Worm (Caenorhabditis elegans) whole organism, L4/young adult: ENCODE results near the gene str-181.

Experiments used
- W03F9.2 ChIP-seq: fragments of 150-350 bp; optimal IDR thresholded peaks from 2 replicates; lab custom pipeline; 2014; ENCODE audit warnings: missing biosample characterization, missing genetic modification characterization
- dao-5 ChIP-seq: sonication (generic microtip); optimal IDR thresholded peaks from 2 replicates; lab custom pipeline; 2016; ENCODE audit warnings: missing genotype, missing genetic modification characterization, moderate library complexity, missing compliant biosample characterization
- him-1 ChIP-seq: sonication (generic microtip); optimal IDR thresholded peaks from 2 replicates; lab custom pipeline; 2016; ENCODE audit warnings: missing genotype, missing genetic modification reagents, missing genetic modification characterization, missing compliant biosample characterization

The str-181 gene

DNA sequence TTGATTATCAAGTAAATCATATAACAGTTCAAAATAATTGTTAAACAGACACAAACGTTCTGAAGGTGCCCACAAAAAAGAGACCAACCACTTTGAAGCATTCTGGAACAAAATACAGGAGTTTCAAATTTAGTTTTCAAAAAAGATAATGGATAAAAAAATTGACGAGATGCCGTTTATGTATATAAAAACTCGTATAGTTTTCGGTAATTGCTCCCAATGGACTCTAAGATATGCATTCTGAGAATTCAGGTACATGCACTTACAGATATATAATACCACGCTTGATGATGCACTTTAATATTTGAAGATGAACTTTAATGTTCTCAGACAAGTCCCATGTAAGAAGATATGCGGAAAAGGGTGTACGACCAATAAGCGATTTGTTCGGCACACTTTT lies at the start of gene str-181:
Gene str-181, minus strand, starts transcription at position 101 of the 400 bp plus-strand sequence.
- no peak for TF ChIP-seq him-1 (tag; lab: Kevin White, UChicago)
- no peak for TF ChIP-seq W03F9.2 (tag; lab: Kevin White, UChicago)
- TF ChIP-seq dao-5 (tag; lab: Kevin White, UChicago): no peak

DNA sequence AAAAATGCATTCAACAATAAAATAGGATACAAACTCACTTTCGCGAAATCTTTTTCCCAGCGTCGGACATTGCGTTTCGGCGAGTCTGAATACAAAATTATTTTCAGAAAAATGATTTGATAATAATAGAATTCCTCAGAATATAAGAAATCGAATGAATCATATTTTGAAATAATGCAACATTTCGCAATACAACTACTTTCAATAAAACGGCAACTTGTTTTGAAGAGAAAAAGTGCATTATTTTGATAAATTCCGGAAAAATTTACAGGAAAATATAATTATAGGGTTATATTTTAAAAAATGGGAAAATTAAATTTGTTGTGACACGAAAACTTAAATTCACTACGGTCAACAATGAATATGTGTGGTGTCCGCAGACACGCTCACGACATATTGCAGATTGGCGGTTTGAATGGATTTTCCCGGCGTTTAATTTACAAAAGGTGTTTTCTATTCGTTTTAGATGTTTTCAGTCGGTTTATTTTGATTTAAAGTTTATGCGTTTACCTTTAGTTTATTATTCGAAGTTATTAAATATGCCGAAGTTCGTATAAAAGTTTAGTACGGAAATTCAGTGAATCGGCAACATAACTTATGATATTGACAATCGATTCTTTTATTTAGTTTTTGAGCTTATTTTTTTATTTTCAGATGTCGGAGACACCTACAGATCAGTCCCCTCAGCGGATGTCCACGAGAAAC lies 44.9 kb upstream of the str-181 start, which contains the start of the genes abcf-1 and scc-3:
Gene abcf-1, minus strand, starts transcription at position 85 of the 705 bp plus-strand sequence.
Gene scc-3, plus strand, starts transcription at position 655 of the 705 bp plus-strand sequence.
- TF ChIP-seq W03F9.2 (tag; lab: Kevin White, UChicago): peak; percentile 11
- TF ChIP-seq dao-5 (tag; lab: Kevin White, UChicago): no peak

DNA sequence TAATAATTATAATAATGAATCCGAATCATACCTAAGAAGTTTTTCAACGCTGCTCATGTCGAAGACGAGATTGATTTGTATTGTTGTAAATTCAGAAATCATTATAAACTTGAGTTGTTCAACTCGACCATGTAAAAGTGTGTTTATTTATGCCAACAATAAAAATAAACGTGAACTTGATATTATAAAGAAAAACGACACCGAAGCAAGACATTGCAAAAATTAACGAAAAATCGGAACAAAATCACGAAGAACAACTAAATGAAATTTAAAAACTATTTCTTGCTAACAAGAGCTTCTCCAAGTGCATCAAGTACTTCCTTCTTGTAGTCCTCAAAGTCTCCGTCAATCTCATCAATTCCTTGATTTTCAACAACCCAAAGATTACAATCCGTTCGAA lies 42.4 kb upstream of the str-181 start, which contains the start of gene F18E2.15:
Gene F18E2.15, minus strand, starts transcription at position 101 of the 400 bp plus-strand sequence.
- TF ChIP-seq dao-5 (tag; lab: Kevin White, UChicago): no peak

DNA sequence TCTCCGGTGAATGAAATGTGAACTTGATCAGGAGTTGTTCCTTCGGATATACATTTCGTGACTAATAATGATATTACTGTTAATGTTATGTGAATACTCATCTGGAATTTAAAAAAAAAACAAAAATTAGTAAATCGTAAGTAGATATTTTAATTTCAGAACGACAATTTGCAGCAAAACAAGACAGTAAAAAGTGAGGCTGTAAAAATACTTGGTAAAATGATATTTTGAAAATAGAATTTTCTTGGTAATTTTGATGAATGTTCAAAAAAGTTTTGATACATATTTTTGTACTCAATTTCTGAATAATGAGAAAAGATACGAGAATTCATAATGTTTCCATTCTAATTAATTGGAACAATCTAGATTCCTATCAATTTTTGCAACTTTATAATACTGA lies 41.1 kb upstream of the str-181 start, which contains the start of gene papl-1:
Gene papl-1, minus strand, starts transcription at position 101 of the 400 bp plus-strand sequence.
- TF ChIP-seq dao-5 (tag; lab: Kevin White, UChicago) (no peak), W03F9.2 (tag; lab: Kevin White, UChicago) (no peak), him-1 (tag; lab: Kevin White, UChicago) (no peak)

DNA sequence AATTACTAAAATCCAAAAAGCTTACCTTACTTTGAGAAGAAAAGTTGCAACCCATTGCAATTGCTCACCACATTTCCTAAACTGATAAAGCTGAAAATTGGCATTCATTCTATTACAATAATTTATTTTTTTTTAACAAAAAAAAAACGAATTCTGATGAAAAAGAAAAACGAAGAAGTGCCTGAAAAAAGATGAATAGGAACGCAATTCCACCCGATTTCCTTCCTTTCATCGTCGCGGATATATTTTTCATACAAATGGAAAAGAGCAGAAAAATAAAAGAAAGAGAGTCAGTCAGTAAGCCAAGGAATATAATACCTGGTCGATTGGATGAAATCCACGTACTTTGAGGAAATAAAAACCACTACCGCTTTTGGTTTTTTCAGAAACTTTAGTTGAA lies 36.3 kb upstream of the str-181 start, which contains the start of gene gpa-13:
Gene gpa-13, minus strand, starts transcription at position 101 of the 400 bp plus-strand sequence.
- no peak for TF ChIP-seq him-1 (tag; lab: Kevin White, UChicago)

DNA sequence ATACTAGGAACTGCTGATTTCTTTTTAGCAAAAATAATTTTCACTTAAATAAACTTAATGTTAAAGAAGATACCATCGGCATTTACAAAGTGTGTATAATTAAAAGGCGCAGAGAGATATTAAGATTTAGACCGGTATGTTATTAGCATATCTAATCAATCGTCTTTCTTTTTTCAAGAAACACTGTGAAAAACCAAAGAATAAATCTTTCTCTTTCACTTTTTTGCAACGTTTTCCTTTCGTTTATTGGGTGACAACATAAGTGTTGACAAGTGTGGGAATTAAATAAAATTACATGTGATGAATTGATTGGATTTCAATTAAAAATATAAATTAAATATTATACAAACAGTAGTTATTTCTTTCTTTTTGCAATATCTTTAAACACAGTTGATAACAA lies 33.9 kb upstream of the str-181 start, which contains the start of gene C15C8.8:
Gene C15C8.8, minus strand, starts transcription at position 101 of the 400 bp plus-strand sequence.
- TF ChIP-seq W03F9.2 (tag; lab: Kevin White, UChicago): no peak
- no peak for TF ChIP-seq him-1 (tag; lab: Kevin White, UChicago)
- no peak for TF ChIP-seq dao-5 (tag; lab: Kevin White, UChicago)

DNA sequence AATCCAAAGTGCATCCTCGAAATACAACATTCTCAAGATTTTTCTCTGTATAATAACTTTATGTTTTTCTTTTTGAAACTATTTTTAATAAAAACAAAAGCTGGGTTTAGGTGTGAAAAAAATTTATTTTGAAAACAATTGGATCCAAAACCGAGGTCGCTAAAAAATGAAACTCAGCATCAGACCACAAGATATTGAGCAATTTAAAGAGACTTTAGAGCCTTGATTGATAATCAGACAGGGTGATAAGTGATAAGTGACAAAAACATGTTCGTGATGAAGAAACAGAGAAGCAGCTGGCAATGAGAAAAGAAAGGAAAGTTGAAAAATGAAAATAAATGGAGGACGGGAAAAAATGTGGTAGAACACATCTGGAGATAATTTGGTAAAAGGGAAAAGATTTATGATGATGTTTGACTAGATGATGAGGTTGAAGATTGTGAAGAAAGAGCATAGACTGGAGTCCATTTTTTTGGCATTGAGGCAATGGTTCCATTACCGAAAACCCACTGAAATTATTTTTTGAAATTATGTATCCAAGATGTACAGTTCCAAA lies 33.1 kb upstream of the str-181 start, which contains the start of gene C15C8.6:
Gene C15C8.6, minus strand, starts transcription at position 51 of the 556 bp plus-strand sequence.
- no peak for TF ChIP-seq W03F9.2 (tag; lab: Kevin White, UChicago)
- TF ChIP-seq dao-5 (tag; lab: Kevin White, UChicago): no peak
- TF ChIP-seq him-1 (tag; lab: Kevin White, UChicago): no peak

DNA sequence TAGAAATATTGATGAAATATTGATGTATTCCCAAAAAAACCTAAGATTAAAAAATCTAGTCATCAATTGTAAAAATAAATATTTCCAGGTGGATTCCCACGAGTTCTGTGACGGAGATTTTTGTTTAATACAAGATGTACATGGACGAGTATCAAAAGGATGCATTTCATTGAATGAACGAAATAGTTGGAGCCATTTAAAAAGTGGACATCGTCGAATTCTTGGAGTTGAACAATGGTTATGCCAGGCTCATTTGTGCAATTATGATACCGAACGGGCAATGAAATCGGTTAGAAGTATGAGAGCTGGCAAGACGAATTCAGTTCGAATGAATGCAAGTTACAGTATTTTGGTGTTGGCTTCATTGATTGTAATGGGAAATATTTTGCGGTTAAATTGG lies 31.0 kb upstream of the str-181 start:
- no peak for TF ChIP-seq W03F9.2 (tag; lab: Kevin White, UChicago)
- TF ChIP-seq him-1 (tag; lab: Kevin White, UChicago): no peak
- no peak for TF ChIP-seq dao-5 (tag; lab: Kevin White, UChicago)

DNA sequence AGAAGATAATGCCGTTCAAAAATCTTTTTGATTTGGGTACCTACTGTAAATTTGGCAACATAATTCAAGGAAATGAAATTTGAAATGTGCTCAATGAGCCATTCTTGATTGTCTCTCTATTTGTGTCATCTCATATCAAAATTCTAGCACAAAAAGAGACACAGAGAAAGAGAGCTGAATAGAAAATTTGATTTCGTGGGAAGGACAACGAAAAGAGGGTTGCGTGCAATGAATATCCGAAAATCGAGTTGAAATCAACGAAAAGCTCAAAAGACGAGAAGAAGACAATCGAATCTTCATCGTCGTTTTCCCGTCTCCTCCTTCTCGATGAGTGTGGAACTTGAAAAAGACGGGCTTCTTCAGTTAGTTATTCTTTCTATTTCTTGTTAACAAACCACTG lies 29.3 kb upstream of the str-181 start, which contains the start of gene C15C8.5:
Gene C15C8.5, plus strand, starts transcription at position 152 of the 400 bp plus-strand sequence.
- no peak for TF ChIP-seq W03F9.2 (tag; lab: Kevin White, UChicago)
- no peak for TF ChIP-seq dao-5 (tag; lab: Kevin White, UChicago)
- TF ChIP-seq him-1 (tag; lab: Kevin White, UChicago): no peak

DNA sequence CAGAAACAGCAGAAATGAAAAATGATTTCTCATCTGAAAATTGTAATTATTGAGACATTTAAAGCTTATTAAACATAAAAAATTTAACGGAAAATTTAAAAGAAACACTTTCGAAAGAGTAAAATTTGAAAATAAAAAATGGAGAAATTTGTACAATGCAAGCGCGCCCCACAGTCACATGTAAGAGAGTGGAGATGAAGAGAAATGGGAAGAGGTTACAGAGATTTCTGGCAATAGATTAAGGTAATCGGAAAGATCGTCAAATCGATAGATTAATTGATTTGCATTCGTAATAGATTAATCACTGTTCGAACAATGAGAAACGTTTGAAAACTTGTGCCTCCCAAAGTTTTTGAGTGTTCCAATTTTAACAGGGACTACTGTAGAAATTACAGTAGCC lies 28.9 kb upstream of the str-181 start, which contains the start of gene C15C8.4:
Gene C15C8.4, minus strand, starts transcription at position 33 of the 400 bp plus-strand sequence.
- no peak for TF ChIP-seq W03F9.2 (tag; lab: Kevin White, UChicago)
- TF ChIP-seq dao-5 (tag; lab: Kevin White, UChicago): no peak
- TF ChIP-seq him-1 (tag; lab: Kevin White, UChicago): no peak

DNA sequence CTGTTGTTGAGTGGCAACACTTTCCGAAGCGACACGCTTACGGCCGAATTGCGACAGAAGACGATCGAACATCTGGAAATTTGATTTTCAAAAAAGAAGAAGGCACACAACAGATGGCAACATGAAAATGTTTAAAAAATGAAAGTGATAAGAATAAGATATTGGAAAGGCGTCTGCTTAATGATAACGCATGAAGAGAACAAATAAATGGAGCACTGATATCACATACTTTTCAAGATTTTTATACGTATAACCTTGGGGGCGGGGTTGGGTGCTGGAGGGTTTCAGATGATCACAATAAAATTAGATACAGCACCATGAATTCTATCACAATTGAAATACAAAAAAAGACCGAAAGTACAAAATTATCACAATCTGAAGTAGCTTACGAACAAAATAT lies 26.5 kb upstream of the str-181 start, which contains the start of gene C15C8.7:
Gene C15C8.7, minus strand, starts transcription at position 72 of the 400 bp plus-strand sequence.
- no peak for TF ChIP-seq dao-5 (tag; lab: Kevin White, UChicago)
- no peak for TF ChIP-seq him-1 (tag; lab: Kevin White, UChicago)
- TF ChIP-seq W03F9.2 (tag; lab: Kevin White, UChicago): no peak

DNA sequence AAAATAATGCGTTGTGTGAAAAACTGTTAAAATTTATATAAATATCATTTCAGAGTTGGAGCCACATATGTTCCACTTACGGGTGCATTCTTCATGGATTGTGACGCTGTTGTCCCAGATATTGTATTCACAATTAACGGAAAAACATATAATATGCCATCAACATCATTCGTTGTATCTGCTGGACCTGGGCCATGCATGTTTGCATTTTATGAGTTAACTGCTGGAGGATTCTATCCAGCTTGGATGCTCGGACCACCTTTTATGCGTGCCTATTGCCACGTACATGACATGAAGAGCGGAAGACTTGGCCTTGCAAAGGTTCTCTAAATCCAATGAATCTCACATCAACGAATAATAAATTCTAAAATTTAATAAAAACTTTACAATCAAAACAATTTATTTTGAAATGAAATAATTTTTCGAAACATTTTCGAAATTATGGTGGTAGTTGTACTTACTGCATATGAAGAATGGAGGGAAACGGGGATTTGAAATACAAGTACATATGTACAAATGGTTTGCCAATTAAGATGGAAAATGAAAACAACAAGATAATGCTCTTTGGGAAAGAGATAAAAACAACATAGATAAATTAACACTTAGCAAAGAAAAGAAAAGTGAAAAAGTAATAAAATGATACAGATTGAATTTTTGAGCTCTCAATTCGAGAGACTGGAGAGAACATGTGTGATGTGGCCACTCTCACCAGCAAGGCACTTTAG lies 25.4 kb upstream of the str-181 start:
- TF ChIP-seq him-1 (tag; lab: Kevin White, UChicago) (no peak), dao-5 (tag; lab: Kevin White, UChicago) (no peak), W03F9.2 (tag; lab: Kevin White, UChicago) (no peak)

DNA sequence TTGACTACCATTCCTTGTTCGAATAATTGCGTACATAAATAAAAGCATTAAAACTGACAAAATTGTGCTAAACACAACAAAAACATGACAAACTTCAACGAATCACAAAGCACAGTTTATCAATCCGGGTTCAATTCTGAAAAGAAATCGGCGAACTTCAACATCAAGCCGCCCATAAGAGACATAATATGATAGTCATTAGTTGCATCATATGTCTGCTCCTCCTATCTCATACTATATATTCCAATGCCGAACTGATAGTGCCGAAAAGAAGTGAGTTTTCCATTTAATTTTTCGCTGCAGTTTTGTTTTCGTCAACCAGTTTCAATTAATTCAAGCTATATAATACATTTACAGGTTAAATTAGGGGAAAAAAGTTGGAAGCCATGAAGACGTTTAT lies 23.2 kb upstream of the str-181 start, which contains the start of gene hrg-7:
Gene hrg-7, plus strand, starts transcription at position 358 of the 400 bp plus-strand sequence.
- TF ChIP-seq dao-5 (tag; lab: Kevin White, UChicago) (no peak), W03F9.2 (tag; lab: Kevin White, UChicago) (no peak), him-1 (tag; lab: Kevin White, UChicago) (no peak)
